Fruit fly (Drosophila melanogaster): ENCODE measurements around the gene mtTFB1.

The mtTFB1 gene

DNA sequence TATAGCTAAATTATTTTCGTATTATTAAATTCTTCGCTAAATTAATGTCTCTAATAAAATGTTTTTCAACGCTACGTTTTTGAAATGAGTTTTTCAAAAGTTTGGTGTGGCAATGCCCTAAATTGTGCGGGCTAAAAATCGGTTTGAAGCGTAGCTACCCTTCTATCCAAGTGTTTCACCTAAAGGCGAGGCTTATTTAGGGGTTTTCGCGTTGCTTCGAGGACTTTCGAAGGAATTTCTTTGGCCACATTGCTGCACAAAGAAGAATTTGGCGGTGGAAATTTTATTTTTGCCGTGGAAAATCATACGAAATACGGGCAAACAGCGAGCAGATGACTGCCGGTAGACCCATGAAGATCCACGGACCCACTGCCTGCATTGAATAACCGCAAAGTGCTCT is 27.0 kb upstream of the mtTFB1 start, which contains the start of gene TfIIEalpha (continued):
- TF ChIP-seq nmo (GFP tag; optimal IDR thresholded peaks at IDR 0.05) (peak; percentile 57), CG7928 (GFP tag; optimal IDR thresholded peaks at IDR 0.05) (peak; percentile 15), sug (tag; optimal IDR thresholded peaks at IDR 0.05) (peak; percentile 27), CG6791 (GFP tag; IDR thresholded peaks at IDR 0.05; ENCODE audit: partially characterized antibody) (peak; percentile 56), CG2712 (tag; optimal IDR thresholded peaks at IDR 0.05) (peak; percentile 7), CG13287 (GFP tag; IDR thresholded peaks at IDR 0.05; ENCODE audit: partially characterized antibody) (peak; percentile 52), Camta (GFP tag; optimal IDR thresholded peaks at IDR 0.05) (peak; percentile 17), mam (GFP tag; optimal IDR thresholded peaks at IDR 0.05) (peak; percentile 22), Fer1 (GFP tag; optimal IDR thresholded peaks at IDR 0.05) (peak; percentile 11)

DNA sequence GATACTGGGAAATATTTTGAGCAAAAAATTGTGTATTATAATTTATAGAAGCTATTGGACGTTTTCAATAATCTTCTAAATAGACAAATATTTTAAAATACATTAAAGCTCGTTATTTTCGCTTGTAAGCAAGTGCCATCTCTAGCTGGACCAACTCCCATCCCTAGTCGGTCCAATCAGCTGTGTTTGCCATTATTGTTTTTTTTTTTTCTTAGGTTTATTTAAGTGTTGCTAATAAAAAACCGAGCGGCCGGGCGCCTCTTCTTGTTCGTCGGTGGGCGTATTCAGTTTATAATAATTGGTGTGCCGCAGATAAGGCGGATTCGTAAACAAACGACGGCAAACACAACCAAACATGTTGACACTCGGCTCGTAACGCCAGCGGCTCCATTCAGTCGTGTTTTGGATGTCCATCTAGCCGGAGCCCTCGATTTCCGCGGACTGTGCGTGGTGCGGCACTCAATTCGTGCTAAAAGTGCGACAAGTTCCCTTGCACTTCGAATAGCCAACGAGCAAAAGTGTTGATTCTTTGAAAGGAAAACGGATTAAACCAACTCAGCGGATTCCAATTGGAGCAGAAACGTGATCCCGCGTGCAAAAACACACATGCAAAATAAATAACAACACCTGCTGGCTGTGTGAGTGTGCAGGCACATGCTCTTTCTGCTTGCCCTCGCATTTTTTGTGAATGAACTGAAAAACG is 24.8 kb upstream of the mtTFB1 start, which contains the start of gene Sugb:
Gene Sugb, plus strand, starts transcription at position 162 of the 703 bp plus-strand sequence.
- TF ChIP-seq CG8944 (GFP tag; optimal IDR thresholded peaks at IDR 0.05) (peak; percentile 36), CG10431 (GFP tag; optimal IDR thresholded peaks at IDR 0.05) (peak; percentile 87), ems (GFP tag; optimal IDR thresholded peaks at IDR 0.05) (peak; percentile 85), grn (GFP tag; optimal IDR thresholded peaks at IDR 0.05) (no peak), dati (GFP tag; IDR thresholded peaks at IDR 0.05) (no peak), CG8924 (tag; optimal IDR thresholded peaks at IDR 0.05) (peak; percentile 52), CG2875 (GFP tag; optimal IDR thresholded peaks at IDR 0.05) (no peak), CG7928 (GFP tag; optimal IDR thresholded peaks at IDR 0.05) (no peak), lov (optimal IDR thresholded peaks at IDR 0.05) (no peak), lov (GFP tag; IDR thresholded peaks at IDR 0.05) (no peak), sr (GFP tag; IDR thresholded peaks at IDR 0.05) (no peak; the same call in 1 of the 3 replicates), CG3838 (GFP tag; optimal IDR thresholded peaks at IDR 0.05) (peak; percentile 56), her (GFP tag; optimal IDR thresholded peaks at IDR 0.05) (no peak), ci (GFP tag; IDR thresholded peaks at IDR 0.05) (peak; percentile 73; the same call in 2 of the 3 replicates), CG13624 (GFP tag; optimal IDR thresholded peaks at IDR 0.05) (peak; percentile 83), ara (GFP tag; IDR thresholded peaks at IDR 0.05) (no peak), CG15011 (GFP tag; optimal IDR thresholded peaks at IDR 0.05) (peak; percentile 14), CG17568 (GFP tag; optimal IDR thresholded peaks at IDR 0.05) (peak; percentile 61), Ada2b (GFP tag; IDR thresholded peaks at IDR 0.05) (no peak; the same call in 1 of the 2 replicates), sens (GFP tag) (peak; percentile 92), CG6689 (GFP tag; IDR thresholded peaks at IDR 0.05) (no peak), CG17802 (tag; optimal IDR thresholded peaks at IDR 0.05) (no peak), Ets65A (GFP tag) (peak; percentile 48), Sry-β (GFP tag; optimal IDR thresholded peaks at IDR 0.05) (no peak), zfh1 (GFP tag; IDR thresholded peaks at IDR 0.05) (peak; percentile 75; the same call in 2 of the 3 replicates), Kr (GFP tag; optimal IDR thresholded peaks at IDR 0.05) (no peak), ewg (GFP tag; optimal IDR thresholded peaks at IDR 0.05) (peak; percentile 21), Nf-YA (GFP tag; IDR thresholded peaks at IDR 0.05) (no peak), MBD-R2 (GFP tag; IDR thresholded peaks at IDR 0.05) (peak; percentile 83), Ets97D (GFP tag; optimal IDR thresholded peaks at IDR 0.05) (peak; percentile 54), Mrtf (GFP tag; IDR thresholded peaks at IDR 0.05) (no peak), CG32532 (GFP tag; IDR thresholded peaks at IDR 0.05) (peak; percentile 69), cas (GFP tag; IDR thresholded peaks at IDR 0.05) (no peak), tin (GFP tag; optimal IDR thresholded peaks at IDR 0.05) (peak; percentile 50), unc-4 (GFP tag; IDR thresholded peaks at IDR 0.05; ENCODE audit: partially characterized antibody) (peak; percentile 76), CG11696 (GFP tag; IDR thresholded peaks at IDR 0.05) (no peak), lilli (GFP tag; optimal IDR thresholded peaks at IDR 0.05) (peak; percentile 83), CG9215 (GFP tag; IDR thresholded peaks at IDR 0.05) (no peak), ap (GFP tag; IDR thresholded peaks at IDR 0.05) (no peak), gro (GFP tag; optimal IDR thresholded peaks at IDR 0.05) (peak; percentile 68), CG7786 (GFP tag; optimal IDR thresholded peaks at IDR 0.05) (peak; percentile 65), PHDP (tag; optimal IDR thresholded peaks at IDR 0.05) (peak; percentile 80)

All from whole organism, embryonic.